Worm (Caenorhabditis elegans) whole organism, mixed stage, embryonic: ENCODE results near the gene Y45F10D.2.

Source experiments
- M03D4.4 ChIP-seq: sonication (generic microtip); optimal IDR thresholded peaks from 2 replicates; lab custom pipeline; 2017; ENCODE audit warnings: mild to moderate bottlenecking, missing genetic modification characterization, missing compliant biosample characterization
- blmp-1 ChIP-seq: fragments of 150-350 bp; optimal IDR thresholded peaks from 2 replicates; lab custom pipeline; 2014; ENCODE audit warnings: missing biosample characterization, missing genetic modification characterization
- ceh-39 ChIP-seq: fragments of 150-350 bp; optimal IDR thresholded peaks from 2 replicates; lab custom pipeline; 2014; ENCODE audit warnings: missing biosample characterization, missing genetic modification characterization
- ceh-43 ChIP-seq: fragments of 200-800 bp; sonication (Bioruptor generic); optimal IDR thresholded peaks from 2 replicates; lab custom pipeline; 2018; ENCODE audit warnings: mild to moderate bottlenecking, missing genetic modification characterization, moderate library complexity, missing compliant biosample characterization
- ceh-83 ChIP-seq: fragments of 200-800 bp; sonication (Bioruptor generic); optimal IDR thresholded peaks from 2 replicates; lab custom pipeline; 2018; ENCODE audit warnings: mild to moderate bottlenecking, missing genetic modification characterization, missing compliant biosample characterization
- ces-1 ChIP-seq: fragments of 150-350 bp; optimal IDR thresholded peaks from 2 replicates; lab custom pipeline; 2014; ENCODE audit warnings: missing biosample characterization, missing genetic modification reagents, missing genetic modification characterization
- cnd-1 ChIP-seq: fragments of 200-800 bp; sonication (Bioruptor generic); optimal IDR thresholded peaks from 2 replicates; lab custom pipeline; 2018; ENCODE audit warnings: mild to moderate bottlenecking, missing genetic modification characterization, missing compliant biosample characterization
- drap-1 ChIP-seq: fragments of 200-800 bp; sonication (Bioruptor generic); optimal IDR thresholded peaks from 3 replicates; lab custom pipeline; 2018; ENCODE audit warnings: mild to moderate bottlenecking, missing genetic modification characterization, missing compliant biosample characterization
- elt-1 ChIP-seq: sonication (generic microtip); optimal IDR thresholded peaks from 2 replicates; lab custom pipeline; 2017; ENCODE audit warnings: missing genetic modification characterization, mild to moderate bottlenecking, missing compliant biosample characterization, antibody characterized with exemption, moderate library complexity, borderline replicate concordance; ENCODE audit not compliant: insufficient read depth
- elt-3 ChIP-seq: fragments of 150-350 bp; optimal IDR thresholded peaks from 2 replicates; lab custom pipeline; 2014; ENCODE audit warnings: missing biosample characterization, missing genetic modification characterization
- flh-1 ChIP-seq: fragments of 200-800 bp; sonication (Bioruptor generic); optimal IDR thresholded peaks from 2 replicates; lab custom pipeline; 2018; ENCODE audit warnings: mild to moderate bottlenecking, missing genetic modification characterization, moderate library complexity, missing compliant biosample characterization
- ham-2 ChIP-seq: fragments of 200-800 bp; sonication (Bioruptor generic); optimal IDR thresholded peaks from 2 replicates; lab custom pipeline; 2018; ENCODE audit warnings: mild to moderate bottlenecking, missing genetic modification characterization, missing compliant biosample characterization
- hlh-1 ChIP-seq: fragments of 150-350 bp; optimal IDR thresholded peaks from 2 replicates; lab custom pipeline; 2014; ENCODE audit warnings: missing biosample characterization, missing genetic modification reagents, missing genetic modification characterization
- lin-13 ChIP-seq: fragments of 150-350 bp; optimal IDR thresholded peaks from 2 replicates; lab custom pipeline; 2014; ENCODE audit warnings: missing biosample characterization, missing genetic modification characterization
- lin-32 ChIP-seq: fragments of 200-800 bp; sonication (Bioruptor generic); optimal IDR thresholded peaks from 2 replicates; lab custom pipeline; 2018; ENCODE audit warnings: mild to moderate bottlenecking, missing genetic modification characterization, missing compliant biosample characterization
- lsy-2 ChIP-seq: fragments of 150-350 bp; optimal IDR thresholded peaks from 2 replicates; lab custom pipeline; 2014; ENCODE audit warnings: missing biosample characterization, missing genetic modification characterization
- mab-5 ChIP-seq: fragments of 150-350 bp; optimal IDR thresholded peaks from 2 replicates; lab custom pipeline; 2014; ENCODE audit warnings: missing biosample characterization, missing genetic modification characterization
- mep-1 ChIP-seq: fragments of 150-350 bp; optimal IDR thresholded peaks from 2 replicates; lab custom pipeline; 2017; ENCODE audit warnings: missing biosample characterization, missing genetic modification reagents, missing genetic modification characterization, inconsistent platforms
- mls-2 ChIP-seq: sonication (generic microtip); optimal IDR thresholded peaks from 2 replicates; lab custom pipeline; 2016; ENCODE audit warnings: mild to moderate bottlenecking, missing genetic modification characterization, moderate library complexity, missing compliant biosample characterization
- nhr-12 ChIP-seq: fragments of 150-350 bp; optimal IDR thresholded peaks from 2 replicates; lab custom pipeline; 2014; ENCODE audit warnings: missing biosample characterization, missing genetic modification characterization
- nhr-2 ChIP-seq: fragments of 150-350 bp; optimal IDR thresholded peaks from 2 replicates; lab custom pipeline; 2014; ENCODE audit warnings: missing biosample characterization, missing genetic modification characterization
- nhr-237 ChIP-seq: fragments of 150-350 bp; optimal IDR thresholded peaks from 2 replicates; lab custom pipeline; 2014; ENCODE audit warnings: missing biosample characterization, missing genetic modification characterization
- nhr-28 ChIP-seq: fragments of 150-350 bp; optimal IDR thresholded peaks from 2 replicates; lab custom pipeline; 2014; ENCODE audit warnings: missing biosample characterization, missing genetic modification characterization
- nhr-76 ChIP-seq: sonication (generic microtip); optimal IDR thresholded peaks from 2 replicates; lab custom pipeline; 2017; ENCODE audit warnings: missing biosample characterization, missing genetic modification characterization
- pha-4 ChIP-seq: fragments of 150-350 bp; optimal IDR thresholded peaks from 2 replicates; lab custom pipeline; 2018; ENCODE audit warnings: missing biosample characterization, missing genetic modification reagents, missing genetic modification characterization
- sem-2 ChIP-seq: fragments of 200-800 bp; sonication (Bioruptor generic); optimal IDR thresholded peaks from 2 replicates; lab custom pipeline; 2018; ENCODE audit warnings: mild to moderate bottlenecking, missing genetic modification characterization, missing compliant biosample characterization
- snpc-4 ChIP-seq: fragments of 150-350 bp; optimal IDR thresholded peaks from 2 replicates; lab custom pipeline; 2014; ENCODE audit warnings: missing biosample characterization, missing genetic modification characterization
- sptf-1 ChIP-seq: sonication (generic microtip); optimal IDR thresholded peaks from 2 replicates; lab custom pipeline; 2017; ENCODE audit warnings: mild to moderate bottlenecking, missing genetic modification characterization, moderate library complexity, missing compliant biosample characterization
- tbx-8 ChIP-seq: fragments of 200-800 bp; sonication (Bioruptor generic); optimal IDR thresholded peaks from 2 replicates; lab custom pipeline; 2018; ENCODE audit warnings: mild to moderate bottlenecking, missing genetic modification characterization, moderate library complexity, missing compliant biosample characterization
- unc-120 ChIP-seq: sonication (generic microtip); optimal IDR thresholded peaks from 2 replicates; lab custom pipeline; 2017; ENCODE audit warnings: missing genetic modification characterization, missing compliant biosample characterization; ENCODE audit not compliant: poor library complexity, severe bottlenecking
- unc-62 ChIP-seq: fragments of 150-350 bp; optimal IDR thresholded peaks from 2 replicates; lab custom pipeline; 2014; ENCODE audit warnings: missing biosample characterization, missing genetic modification reagents, missing genetic modification characterization
- zip-8 ChIP-seq: fragments of 150-350 bp; optimal IDR thresholded peaks from 2 replicates; lab custom pipeline; 2014; ENCODE audit warnings: missing biosample characterization, missing genetic modification characterization
- ztf-11 ChIP-seq: fragments of 150-350 bp; optimal IDR thresholded peaks from 2 replicates; lab custom pipeline; 2014; ENCODE audit warnings: missing biosample characterization, missing genetic modification characterization

Gene Y45F10D.2

DNA sequence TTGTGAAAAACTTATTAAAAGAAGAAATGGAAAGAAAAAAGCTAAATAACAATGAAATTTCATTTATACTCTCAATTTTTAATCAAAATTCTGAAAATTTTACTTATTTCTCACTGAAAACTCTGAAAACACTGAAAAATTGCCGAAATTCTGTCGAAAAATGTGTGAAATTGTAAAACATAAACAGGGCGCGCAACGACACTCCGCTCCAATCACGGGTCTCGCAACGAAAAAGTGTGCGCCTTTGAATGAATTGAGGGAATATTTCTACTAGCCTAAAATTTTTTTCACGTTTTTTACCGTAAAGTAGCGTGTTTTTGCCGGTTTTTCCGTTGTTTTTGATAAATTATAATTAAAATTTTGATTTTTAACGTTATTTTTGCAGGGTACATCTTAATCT is 3.0 kb upstream of the Y45F10D.2 start, which contains the start of gene rpl-18:
Gene rpl-18, plus strand, starts transcription at position 386 of the 400 bp plus-strand sequence.
- peak; percentile 45 for TF ChIP-seq nhr-237
- no peak for TF ChIP-seq nhr-12 (tag; lab: Kevin White, UChicago)
- peak; percentile 67 for TF ChIP-seq ces-1 (GFP tag; lab: Kevin White, UChicago)
- no peak for TF ChIP-seq zip-8 (tag; lab: Kevin White, UChicago)
- TF ChIP-seq sem-2 = no peak
- TF ChIP-seq ceh-83 = no peak
- no peak for TF ChIP-seq ceh-43 (GFP tag; lab: Kevin White, UChicago)
- TF ChIP-seq nhr-28 (tag; lab: Kevin White, UChicago) = no peak
- TF ChIP-seq snpc-4 (tag; lab: Kevin White, UChicago) = no peak
- peak; percentile 80 for TF ChIP-seq lsy-2 (tag; lab: Kevin White, UChicago)
- no peak for TF ChIP-seq ztf-11 (tag; lab: Kevin White, UChicago)
- TF ChIP-seq cnd-1 = no peak
- no peak for TF ChIP-seq ham-2
- TF ChIP-seq drap-1 (GFP tag; lab: Kevin White, UChicago) = no peak
- peak; percentile 17 for TF ChIP-seq hlh-1 (tag; lab: Kevin White, UChicago)
- TF ChIP-seq flh-1 (GFP tag; lab: Kevin White, UChicago) = no peak
- peak; percentile 41 for TF ChIP-seq ceh-39 (tag; lab: Kevin White, UChicago)
- TF ChIP-seq unc-62 (GFP tag; lab: Kevin White, UChicago) = no peak
- no peak for TF ChIP-seq tbx-8 (GFP tag; lab: Kevin White, UChicago)
- TF ChIP-seq mab-5 = no peak
- TF ChIP-seq pha-4 (tag; lab: Kevin White, UChicago) = peak; percentile 54
- no peak for TF ChIP-seq mls-2 (tag; lab: Kevin White, UChicago)
- TF ChIP-seq blmp-1 (tag; lab: Kevin White, UChicago) = no peak
- peak; percentile 23 for TF ChIP-seq mep-1 (tag; lab: Kevin White, UChicago)
- no peak for TF ChIP-seq M03D4.4 (tag; lab: Kevin White, UChicago)
- peak; percentile 30 for TF ChIP-seq unc-120 (tag; lab: Kevin White, UChicago)
- TF ChIP-seq lin-32 (GFP tag; lab: Kevin White, UChicago) = no peak
- TF ChIP-seq elt-1 (tag; lab: Kevin White, UChicago) = no peak
- no peak for TF ChIP-seq nhr-2 (tag; lab: Kevin White, UChicago)
- no peak for TF ChIP-seq nhr-76
- peak; percentile 76 for TF ChIP-seq lin-13 (tag; lab: Kevin White, UChicago)
- TF ChIP-seq, all 35 proteins: peak for 9

DNA sequence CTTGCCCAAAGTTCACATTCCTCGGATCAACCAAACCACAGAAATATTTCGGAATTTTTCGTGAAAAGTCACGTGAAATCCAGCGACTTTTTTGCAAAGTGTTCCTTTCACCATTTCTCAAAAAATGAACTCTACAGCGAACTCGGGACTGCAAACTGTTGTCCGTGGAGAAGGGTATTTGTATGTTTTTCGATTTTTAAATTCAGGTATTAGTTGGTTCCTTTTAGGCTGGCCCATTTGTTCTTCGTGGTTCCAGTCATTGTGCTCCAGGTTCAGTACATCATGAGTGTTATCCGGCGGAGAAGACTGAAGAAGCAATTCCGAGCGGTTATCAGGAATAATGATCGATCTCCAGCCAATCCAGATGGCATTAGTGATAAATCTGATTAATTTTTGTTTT is 2.3 kb upstream of the Y45F10D.2 start:
- TF ChIP-seq snpc-4 (tag; lab: Kevin White, UChicago) (no peak), ces-1 (GFP tag; lab: Kevin White, UChicago) (no peak), ceh-43 (GFP tag; lab: Kevin White, UChicago) (no peak), nhr-237 (no peak), drap-1 (GFP tag; lab: Kevin White, UChicago) (no peak), mep-1 (tag; lab: Kevin White, UChicago) (no peak), nhr-76 (no peak), sem-2 (no peak), sptf-1 (tag; lab: Kevin White, UChicago) (no peak), nhr-2 (tag; lab: Kevin White, UChicago) (no peak), lin-13 (tag; lab: Kevin White, UChicago) (no peak), elt-3 (tag; lab: Kevin White, UChicago) (no peak)

DNA sequence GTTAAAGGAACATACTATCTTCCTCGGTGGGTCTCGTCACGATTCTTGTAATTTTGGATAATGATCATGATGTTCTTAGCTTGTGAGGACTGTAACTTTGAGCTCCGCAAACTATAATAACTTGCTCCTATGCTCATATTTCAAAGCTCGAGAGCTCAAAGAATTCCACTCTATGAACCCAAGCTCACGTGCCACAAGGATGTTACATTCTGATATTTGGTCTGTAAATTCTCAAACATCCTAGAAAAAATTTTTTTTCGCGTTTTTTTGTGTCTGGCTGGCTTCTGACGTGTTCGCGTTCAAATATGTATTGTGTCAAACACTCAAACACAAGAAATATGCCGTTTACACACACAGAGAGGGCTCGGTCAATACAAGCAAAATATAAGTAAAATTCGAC is 1.6 kb upstream of the Y45F10D.2 start, which contains the start of gene Y45F10D.16:
Gene Y45F10D.16, plus strand, starts transcription at position 301 of the 400 bp plus-strand sequence.
- no peak for TF ChIP-seq mep-1 (tag; lab: Kevin White, UChicago)
- TF ChIP-seq mab-5 = no peak
- TF ChIP-seq sem-2 = no peak
- no peak for TF ChIP-seq ham-2
- no peak for TF ChIP-seq zip-8 (tag; lab: Kevin White, UChicago)
- TF ChIP-seq nhr-2 (tag; lab: Kevin White, UChicago) = no peak
- no peak for TF ChIP-seq nhr-237
- TF ChIP-seq M03D4.4 (tag; lab: Kevin White, UChicago) = no peak
- TF ChIP-seq sptf-1 (tag; lab: Kevin White, UChicago) = no peak
- TF ChIP-seq drap-1 (GFP tag; lab: Kevin White, UChicago) = no peak

DNA sequence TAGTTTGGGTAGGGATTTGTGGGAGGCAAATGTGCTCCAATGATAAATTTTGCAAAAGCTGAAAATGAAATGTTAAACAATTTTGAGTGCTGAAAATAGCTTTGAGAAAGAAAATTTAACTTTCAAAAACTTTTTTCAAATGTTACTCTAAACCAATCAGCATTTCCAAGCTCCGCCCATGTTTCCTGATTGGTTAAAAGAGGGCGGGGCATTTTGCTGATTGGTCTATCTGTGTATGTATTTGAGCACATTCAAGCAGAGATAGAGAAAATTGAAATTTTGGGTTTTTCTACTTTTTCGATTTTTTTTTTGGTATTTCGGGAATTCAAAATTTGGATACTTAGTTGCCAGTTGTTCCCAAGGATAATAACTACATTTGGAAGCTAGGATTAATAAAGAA is 9.8 kb downstream of the Y45F10D.2 start:
- no peak for TF ChIP-seq ces-1 (GFP tag; lab: Kevin White, UChicago)
- TF ChIP-seq M03D4.4 (tag; lab: Kevin White, UChicago) = no peak
- TF ChIP-seq zip-8 (tag; lab: Kevin White, UChicago) = no peak
- TF ChIP-seq sptf-1 (tag; lab: Kevin White, UChicago) = no peak
- no peak for TF ChIP-seq elt-1 (tag; lab: Kevin White, UChicago)
